Fruit fly (Drosophila melanogaster): ENCODE data around the gene Rop.

Rop gene

dm6 chr3L:4108072-4108843 lies 30.5 kb downstream of the Rop start, which contains the start of gene Ack (continued):
- TF ChIP-seq scrt (GFP tag; optimal IDR thresholded peaks at IDR 0.05) (no peak), dmrt99B (tag; optimal IDR thresholded peaks at IDR 0.05) (no peak), salm (tag; optimal IDR thresholded peaks at IDR 0.05) (no peak), Adf1 (GFP tag; IDR thresholded peaks at IDR 0.05) (peak; percentile 95), HLH3B (GFP tag; IDR thresholded peaks at IDR 0.05) (no peak; the same call in 1 of the 2 replicates), CG8290 (GFP tag; optimal IDR thresholded peaks at IDR 0.05) (no peak), CG8290 (tag; optimal IDR thresholded peaks at IDR 0.05) (no peak), nerfin-1 (tag; optimal IDR thresholded peaks at IDR 0.05) (peak; percentile 58), Atf3 (GFP tag; optimal IDR thresholded peaks at IDR 0.05) (no peak), CG3163 (GFP tag; optimal IDR thresholded peaks at IDR 0.05) (no peak), CG2129 (GFP tag; IDR thresholded peaks at IDR 0.05; ENCODE audit: partially characterized antibody) (peak; percentile 79), Mrtf (GFP tag; IDR thresholded peaks at IDR 0.05) (no peak), trem (tag; optimal IDR thresholded peaks at IDR 0.05) (no peak), NfI (GFP tag; optimal IDR thresholded peaks at IDR 0.05) (no peak), Side (GFP tag; optimal IDR thresholded peaks at IDR 0.05) (no peak), NC2β (GFP tag; optimal IDR thresholded peaks at IDR 0.05) (no peak), CG1792 (GFP tag; optimal IDR thresholded peaks at IDR 0.05) (no peak), CG6254 (GFP tag; optimal IDR thresholded peaks at IDR 0.05) (no peak), CG2889 (GFP tag; IDR thresholded peaks at IDR 0.05) (no peak), CG32772 (GFP tag; IDR thresholded peaks at IDR 0.05) (no peak), MBD-R2 (GFP tag; IDR thresholded peaks at IDR 0.05) (peak; percentile 50; the same call in 1 of the 2 replicates), CG7987 (GFP tag; optimal IDR thresholded peaks at IDR 0.05) (no peak), pfk (GFP tag; optimal IDR thresholded peaks at IDR 0.05) (no peak), psq (GFP tag; optimal IDR thresholded peaks at IDR 0.05) (no peak), CG11695 (GFP tag; IDR thresholded peaks at IDR 0.05) (0 out of 3 replicates have a peak, but pooled peaks have one; percentile 21), disco-r (GFP tag; optimal IDR thresholded peaks at IDR 0.05) (no peak), Hey (tag; optimal IDR thresholded peaks at IDR 0.05) (no peak), gcm (GFP tag; optimal IDR thresholded peaks at IDR 0.05) (no peak), mld (GFP tag; IDR thresholded peaks at IDR 0.05; ENCODE audit: partially characterized antibody) (peak; percentile 47), CG10543 (GFP tag; optimal IDR thresholded peaks at IDR 0.05) (no peak), CG9215 (GFP tag; IDR thresholded peaks at IDR 0.05) (no peak), CG10462 (GFP tag; optimal IDR thresholded peaks at IDR 0.05) (no peak), CG5245 (GFP tag; optimal IDR thresholded peaks at IDR 0.05) (no peak), chm (GFP tag; IDR thresholded peaks at IDR 0.05) (no peak), CG16779 (GFP tag; IDR thresholded peaks at IDR 0.05) (no peak), CG4424 (GFP tag; optimal IDR thresholded peaks at IDR 0.05) (no peak), CG11398 (GFP tag; optimal IDR thresholded peaks at IDR 0.05) (no peak), CG10431 (GFP tag; optimal IDR thresholded peaks at IDR 0.05) (no peak), CG3995 (GFP tag; optimal IDR thresholded peaks at IDR 0.05) (no peak), CG12299 (tag; optimal IDR thresholded peaks at IDR 0.05) (no peak), klu (GFP tag; IDR thresholded peaks at IDR 0.05) (no peak), E2f2 (GFP tag; IDR thresholded peaks at IDR 0.05) (peak; percentile 52), CG10979 (tag; optimal IDR thresholded peaks at IDR 0.05) (no peak), CG4360 (GFP tag; IDR thresholded peaks at IDR 0.05) (no peak), D (optimal IDR thresholded peaks at IDR 0.05) (peak; percentile 58), D (GFP tag; optimal IDR thresholded peaks at IDR 0.05) (no peak), dan (GFP tag; IDR thresholded peaks at IDR 0.05) (no peak), usp (GFP tag; optimal IDR thresholded peaks at IDR 0.05) (no peak), stwl (tag; optimal IDR thresholded peaks at IDR 0.05) (peak; percentile 35), CG18619 (GFP tag; optimal IDR thresholded peaks at IDR 0.05) (no peak), CG11723 (GFP tag; optimal IDR thresholded peaks at IDR 0.05) (no peak)
